Fruit fly (Drosophila melanogaster) whole organism: ENCODE data around the gene fit.

Experiments used
- CG8478 ChIP-seq: fragments of >200 bp; optimal IDR thresholded peaks from 2 replicates; lab custom pipeline; 2018; ENCODE audit warnings: inconsistent platforms
- Dll ChIP-seq: fragments of >200 bp; optimal IDR thresholded peaks from 2 replicates; lab custom pipeline; 2017
- EcR ChIP-seq, 2 experiments: fragments of >200 bp; optimal IDR thresholded peaks; 2 replicates each; lab custom pipeline; 2017; ENCODE audit warnings: missing biosample characterization in 2 of 2, missing genetic modification characterization in 2 of 2, missing genetic modification reagents in 2 of 2
- psq ChIP-seq: fragments of >200 bp; optimal IDR thresholded peaks from 2 replicates; lab custom pipeline; 2017
- usp ChIP-seq: fragments of >200 bp; optimal IDR thresholded peaks from 2 replicates; lab custom pipeline; 2017; ENCODE audit warnings: missing biosample characterization, missing genetic modification characterization, mixed read lengths

DNA sequence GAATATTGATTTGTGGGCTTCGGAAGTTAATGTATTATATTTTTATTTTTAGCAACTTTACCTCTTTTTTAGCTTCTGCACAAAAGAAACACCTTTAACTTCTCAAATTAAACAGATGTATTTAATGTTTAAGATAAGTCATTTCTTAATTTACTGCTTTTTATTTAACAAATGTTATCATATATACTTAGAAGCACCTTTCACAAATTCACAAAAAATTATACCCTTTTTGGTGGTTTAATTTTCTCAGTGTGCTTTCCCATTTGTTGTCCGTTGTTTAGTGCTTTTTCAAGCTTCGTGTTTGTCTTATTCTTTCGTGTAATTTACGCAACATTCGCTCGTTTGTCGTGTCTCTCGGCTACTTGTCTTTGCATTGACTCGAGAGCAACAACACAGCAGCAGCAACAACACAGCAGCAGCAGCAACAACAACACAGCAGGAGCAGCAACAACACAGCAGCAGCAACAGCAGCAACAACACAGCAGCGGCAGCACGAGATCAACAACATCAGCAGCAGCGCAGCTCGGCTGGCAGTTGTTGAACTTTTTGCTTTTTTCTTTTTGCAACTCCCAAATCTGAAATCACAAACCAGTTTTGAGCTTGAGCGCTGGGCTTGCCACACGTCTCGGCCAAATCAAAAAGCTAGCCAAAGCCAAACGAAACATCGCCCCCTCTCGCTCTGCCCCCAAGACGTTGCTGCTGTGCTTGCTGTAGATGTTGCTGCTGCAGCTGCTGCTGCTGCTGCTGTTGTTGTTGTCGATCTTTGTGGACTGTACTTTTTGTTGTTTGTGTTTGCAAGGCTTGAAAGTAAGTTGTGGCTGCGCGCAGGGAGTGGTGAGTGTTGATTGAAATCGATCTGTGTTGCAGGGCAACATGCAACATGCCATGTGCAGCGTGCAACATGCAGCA is 46.9 kb downstream of the fit start:
- TF ChIP-seq Dll (lab: Kevin White, UChicago) (no peak), CG8478 (lab: Kevin White, UChicago) (no peak), psq (lab: Kevin White, UChicago) (no peak), EcR (GFP tag; optimal IDR thresholded peaks at IDR 0.05; lab: Kevin White, UChicago) (peak in 1 of 2 experiments; percentile 89), usp (GFP tag; lab: Kevin White, UChicago) (no peak)
